Worm (Caenorhabditis elegans): ENCODE measurements around the gene Y53G8B.2.

The Y53G8B.2 gene

DNA sequence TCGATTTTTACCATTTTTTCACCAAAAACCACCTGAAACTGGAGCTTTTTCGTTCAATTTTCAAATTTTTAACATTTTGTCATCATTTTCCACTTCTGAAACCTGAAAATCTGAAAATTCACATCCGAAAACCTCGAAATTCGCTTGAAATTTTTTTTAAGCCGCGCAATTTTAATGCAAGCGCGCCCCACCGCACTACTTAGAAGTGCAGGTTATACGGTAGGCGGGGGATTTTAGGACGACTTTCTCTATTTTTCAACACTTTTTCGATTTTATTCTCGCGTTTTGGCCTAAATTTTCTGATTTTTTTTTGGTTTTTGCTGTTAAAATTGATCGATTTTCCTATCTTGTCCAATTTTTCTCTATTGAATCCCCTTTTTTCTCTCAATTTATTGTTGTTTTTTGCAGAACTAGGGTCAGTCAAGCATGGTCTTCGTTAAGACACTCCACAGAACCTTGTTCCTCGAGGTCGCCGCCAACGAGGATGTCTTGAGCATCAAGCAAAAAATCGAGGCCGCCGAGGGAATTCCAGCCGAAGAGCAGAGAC, 35.8 kb downstream of the Y53G8B.2 start, which contains the start of gene ubl-1 (continued):
- TF ChIP-seq pha-2 (tag; optimal IDR thresholded peaks at IDR 0.05): no peak
- no peak for TF ChIP-seq ceh-48 (tag; optimal IDR thresholded peaks at IDR 0.05)
- TF ChIP-seq pha-4 (tag; optimal IDR thresholded peaks at IDR 0.05): no peak
- no peak for TF ChIP-seq F13H6.1 (tag; optimal IDR thresholded peaks at IDR 0.05)
- TF ChIP-seq gmeb-2 (tag; optimal IDR thresholded peaks at IDR 0.05): no peak
- TF ChIP-seq ceh-45 (GFP tag; IDR thresholded peaks at IDR 0.05): no peak

DNA sequence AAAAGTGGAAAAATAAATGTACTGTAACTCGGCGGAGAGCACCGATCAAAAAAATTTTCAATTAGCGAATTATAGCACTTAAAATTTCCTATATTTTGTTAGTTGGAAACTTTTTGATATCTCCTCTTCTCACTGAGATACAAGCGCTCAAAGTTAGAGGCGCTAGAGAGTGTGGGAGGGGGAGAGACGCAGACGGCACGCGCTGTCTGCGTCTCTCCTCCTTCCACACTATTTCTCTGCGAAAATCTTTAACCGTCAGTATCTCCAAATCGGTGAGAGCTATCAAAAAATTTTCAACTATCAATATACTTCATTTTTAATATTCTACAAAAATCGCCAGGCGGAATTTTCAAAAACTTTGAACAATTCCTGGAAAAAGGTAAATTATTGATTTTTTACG, 37.0 kb downstream of the Y53G8B.2 start:
- TF ChIP-seq odd-2 (tag; optimal IDR thresholded peaks at IDR 0.05) (no peak), ahr-1 (tag; optimal IDR thresholded peaks at IDR 0.05) (no peak), K02D7.2 (tag; optimal IDR thresholded peaks at IDR 0.05) (no peak), unc-3 (GFP tag; conservative IDR thresholded peaks at IDR 0.05) (no peak), unc-3 (tag; optimal IDR thresholded peaks at IDR 0.05) (no peak), elt-2 (tag; optimal IDR thresholded peaks at IDR 0.05) (no peak), hlh-30 (tag; optimal IDR thresholded peaks at IDR 0.05; ENCODE audit: insufficient read depth) (no peak), ceh-18 (tag; optimal IDR thresholded peaks at IDR 0.05) (no peak), ceh-24 (tag; optimal IDR thresholded peaks at IDR 0.05) (no peak), K09A11.1 (tag; optimal IDR thresholded peaks at IDR 0.05; ENCODE audit: insufficient read depth) (no peak), F13H6.1 (tag; optimal IDR thresholded peaks at IDR 0.05) (no peak), pha-2 (tag; optimal IDR thresholded peaks at IDR 0.05) (no peak), hlh-13 (GFP tag; optimal IDR thresholded peaks at IDR 0.05) (no peak), nhr-232 (tag; optimal IDR thresholded peaks at IDR 0.05) (no peak), Y22D7AL.16 (tag; optimal IDR thresholded peaks at IDR 0.05) (no peak), unc-86 (tag; optimal IDR thresholded peaks at IDR 0.05) (no peak)

DNA sequence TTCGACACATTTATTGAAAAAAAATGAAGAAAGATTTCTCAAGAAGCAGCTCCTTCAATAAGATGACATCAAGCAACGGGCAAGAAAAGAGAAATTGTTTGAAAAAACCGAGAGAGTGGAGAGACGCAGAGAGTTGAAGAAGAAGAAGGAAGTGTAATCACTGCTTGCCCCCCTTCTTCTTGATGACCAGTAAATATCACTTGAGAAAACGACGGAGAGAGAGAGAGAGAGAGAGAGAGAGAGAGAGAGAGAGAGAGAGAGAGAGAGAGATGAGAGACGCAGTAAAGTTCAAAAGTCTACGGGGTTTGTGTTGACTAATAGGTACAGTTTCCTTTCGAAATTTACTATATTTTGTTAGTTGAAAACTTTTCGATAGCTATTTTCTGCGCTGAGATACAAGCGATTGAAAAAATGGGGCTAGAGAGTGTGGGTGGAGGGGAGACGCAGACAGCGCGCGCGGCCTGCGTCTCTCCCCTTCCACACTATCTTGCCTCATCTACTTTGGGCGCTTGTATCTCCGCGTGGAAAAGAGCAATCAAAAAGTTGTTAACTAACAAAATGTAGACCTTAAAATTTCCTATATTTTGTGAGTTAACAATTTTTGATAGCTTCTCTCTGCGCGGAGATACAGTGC, 37.8 kb downstream of the Y53G8B.2 start:
- no peak for TF ChIP-seq ahr-1 (tag; optimal IDR thresholded peaks at IDR 0.05)
- TF ChIP-seq fkh-6 (tag; optimal IDR thresholded peaks at IDR 0.05): no peak
- no peak for TF ChIP-seq ceh-30 (tag; optimal IDR thresholded peaks at IDR 0.05)
- TF ChIP-seq ceh-14 (tag; optimal IDR thresholded peaks at IDR 0.05): no peak
- no peak for TF ChIP-seq gmeb-2 (tag; optimal IDR thresholded peaks at IDR 0.05)
- TF ChIP-seq hlh-6 (tag; optimal IDR thresholded peaks at IDR 0.05): no peak
- TF ChIP-seq tbx-2 (tag; optimal IDR thresholded peaks at IDR 0.05): no peak
- TF ChIP-seq unc-55 (GFP tag; optimal IDR thresholded peaks at IDR 0.05): no peak
- peak; percentile 4 for TF ChIP-seq elt-2 (tag; optimal IDR thresholded peaks at IDR 0.05)
- TF ChIP-seq pros-1 (tag; optimal IDR thresholded peaks at IDR 0.05): no peak
- no peak for TF ChIP-seq sox-2 (GFP tag; IDR thresholded peaks at IDR 0.05)
- TF ChIP-seq T23F11.4 (GFP tag; optimal IDR thresholded peaks at IDR 0.05): peak; percentile 9
- no peak for TF ChIP-seq hlh-15 (tag; optimal IDR thresholded peaks at IDR 0.05)
- TF ChIP-seq sox-4 (tag; optimal IDR thresholded peaks at IDR 0.05): no peak
- TF ChIP-seq ztf-16 (tag; optimal IDR thresholded peaks at IDR 0.05): no peak
- TF ChIP-seq pha-4 (tag; optimal IDR thresholded peaks at IDR 0.05): no peak
- no peak for TF ChIP-seq dmd-4 (tag; optimal IDR thresholded peaks at IDR 0.05; ENCODE audit: borderline replicate concordance)
- no peak for TF ChIP-seq tbx-7 (tag; optimal IDR thresholded peaks at IDR 0.05)
- TF ChIP-seq lim-6 (tag; optimal IDR thresholded peaks at IDR 0.05): no peak
- peak; percentile 9 for TF ChIP-seq nfya-1 (tag; optimal IDR thresholded peaks at IDR 0.05)
- TF ChIP-seq ceh-18 (tag; optimal IDR thresholded peaks at IDR 0.05): peak; percentile 66
- TF ChIP-seq mec-3 (tag; optimal IDR thresholded peaks at IDR 0.05; ENCODE audit: borderline replicate concordance): no peak
- TF ChIP-seq rnt-1 (tag; optimal IDR thresholded peaks at IDR 0.05): no peak
- TF ChIP-seq ceh-22 (tag; optimal IDR thresholded peaks at IDR 0.05): no peak
- TF ChIP-seq Y22D7AL.16 (tag; optimal IDR thresholded peaks at IDR 0.05): no peak
- TF ChIP-seq ceh-31 (tag; optimal IDR thresholded peaks at IDR 0.05): no peak
- TF ChIP-seq pat-9 (tag; optimal IDR thresholded peaks at IDR 0.05): peak; percentile 14
- no peak for TF ChIP-seq sdc-2 (tag; optimal IDR thresholded peaks at IDR 0.05)

All from whole organism, late embryonic.